Fruit fly (Drosophila melanogaster) whole organism, embryonic: ENCODE measurements around the gene CG7724.

Experiments used
- BEAF-32 ChIP-seq: fragments of 200-800 bp; sonication (Bioruptor generic); optimal IDR thresholded peaks from 3 replicates; lab custom pipeline; 2017; ENCODE audit warnings: missing biosample characterization, missing genetic modification characterization, mild to moderate bottlenecking, moderate library complexity, missing genetic modification reagents
- Bgb ChIP-seq: fragments of 200-800 bp; sonication (Bioruptor generic); IDR thresholded peaks from 2 replicates; pipeline ENCODE4 v1.3.6; 2022; ENCODE audit warnings: missing biosample characterization, missing genetic modification characterization; ENCODE audit not compliant: partially characterized antibody
- BtbVII ChIP-seq: fragments of 200-800 bp; sonication (Bioruptor generic); optimal IDR thresholded peaks from 3 replicates; lab custom pipeline; 2017; ENCODE audit warnings: missing biosample characterization, mild to moderate bottlenecking, missing genetic modification characterization
- CG10147 ChIP-seq: fragments of 200-800 bp; sonication (Bioruptor generic); optimal IDR thresholded peaks from 2 replicates; lab custom pipeline; 2019; ENCODE audit warnings: missing biosample characterization, mild to moderate bottlenecking, missing genetic modification characterization, moderate library complexity
- CG10321 ChIP-seq: fragments of 200-800 bp; sonication (Bioruptor generic); IDR thresholded peaks from 2 replicates; pipeline ENCODE4 v1.3.6; 2022; ENCODE audit warnings: missing biosample characterization, missing genetic modification characterization
- CG10462 ChIP-seq: fragments of 200-800 bp; sonication (Bioruptor generic); optimal IDR thresholded peaks from 2 replicates; lab custom pipeline; 2016; ENCODE audit warnings: missing biosample characterization, missing genetic modification characterization
- CG10543 ChIP-seq: fragments of 200-800 bp; sonication (Bioruptor generic); optimal IDR thresholded peaks from 3 replicates; lab custom pipeline; 2017; ENCODE audit warnings: missing biosample characterization, mild to moderate bottlenecking, missing genetic modification characterization, moderate library complexity
- CG1233 ChIP-seq: fragments of 200-800 bp; sonication (Bioruptor generic); optimal IDR thresholded peaks from 4 replicates; lab custom pipeline; 2018; ENCODE audit warnings: missing biosample characterization, mild to moderate bottlenecking, missing genetic modification characterization
- CG12391 ChIP-seq: fragments of 200-800 bp; sonication (Bioruptor generic); optimal IDR thresholded peaks from 3 replicates; lab custom pipeline; 2018; ENCODE audit warnings: missing biosample characterization, mild to moderate bottlenecking, missing genetic modification characterization, moderate library complexity
- CG15269 ChIP-seq: fragments of 200-800 bp; sonication (Bioruptor generic); optimal IDR thresholded peaks from 2 replicates; lab custom pipeline; 2018; ENCODE audit warnings: missing biosample characterization, mild to moderate bottlenecking, missing genetic modification characterization, moderate library complexity
- CG15696 ChIP-seq: fragments of 200-800 bp; sonication (Bioruptor generic); optimal IDR thresholded peaks from 2 replicates; lab custom pipeline; 2019; ENCODE audit warnings: missing biosample characterization, mild to moderate bottlenecking, missing genetic modification characterization, moderate library complexity
- CG1603 ChIP-seq: fragments of 200-800 bp; sonication (Bioruptor generic); optimal IDR thresholded peaks from 2 replicates; lab custom pipeline; 2019; ENCODE audit warnings: missing biosample characterization, mild to moderate bottlenecking, missing genetic modification characterization, moderate library complexity
- CG17912 ChIP-seq: fragments of 200-800 bp; sonication (Bioruptor generic); optimal IDR thresholded peaks from 2 replicates; lab custom pipeline; 2018; ENCODE audit warnings: missing biosample characterization, mild to moderate bottlenecking, missing genetic modification characterization
- CG2129 ChIP-seq: fragments of 200-800 bp; sonication (Bioruptor generic); IDR thresholded peaks from 2 replicates; pipeline ENCODE4 v1.3.6; 2022; ENCODE audit warnings: missing biosample characterization, missing genetic modification characterization; ENCODE audit not compliant: partially characterized antibody
- CG2678 ChIP-seq: fragments of 200-800 bp; sonication (Bioruptor generic); optimal IDR thresholded peaks from 3 replicates; lab custom pipeline; 2019; ENCODE audit warnings: missing biosample characterization, mild to moderate bottlenecking, missing genetic modification characterization, moderate library complexity
- CG31365 ChIP-seq: fragments of 200-800 bp; sonication (Bioruptor generic); optimal IDR thresholded peaks from 2 replicates; lab custom pipeline; 2018; ENCODE audit warnings: missing biosample characterization, mild to moderate bottlenecking, missing genetic modification characterization
- CG4617 ChIP-seq: fragments of 200-800 bp; sonication (Bioruptor generic); optimal IDR thresholded peaks from 3 replicates; lab custom pipeline; 2016; ENCODE audit warnings: missing biosample characterization, missing genetic modification characterization, borderline replicate concordance
- CG6683 ChIP-seq: fragments of 200-800 bp; sonication (Bioruptor generic); optimal IDR thresholded peaks from 2 replicates; lab custom pipeline; 2017; ENCODE audit warnings: missing biosample characterization, mild to moderate bottlenecking, missing genetic modification characterization, missing genetic modification reagents
- CG7786 ChIP-seq: fragments of 200-800 bp; sonication (Bioruptor generic); optimal IDR thresholded peaks from 2 replicates; lab custom pipeline; 2016; ENCODE audit warnings: missing biosample characterization, missing genetic modification characterization
- CG8478 ChIP-seq: fragments of >200 bp; optimal IDR thresholded peaks from 2 replicates; lab custom pipeline; 2018
- CG8944 ChIP-seq: fragments of 200-800 bp; sonication (Bioruptor generic); optimal IDR thresholded peaks from 3 replicates; lab custom pipeline; 2016; ENCODE audit warnings: missing biosample characterization, missing genetic modification characterization
- CG9215 ChIP-seq: fragments of 200-800 bp; sonication (Bioruptor generic); IDR thresholded peaks from 2 replicates; pipeline ENCODE4 v1.3.6; 2022; ENCODE audit warnings: missing biosample characterization, missing genetic modification characterization
- CG9817 ChIP-seq: fragments of 200-800 bp; sonication (Bioruptor generic); optimal IDR thresholded peaks from 2 replicates; lab custom pipeline; 2018; ENCODE audit warnings: missing biosample characterization, mild to moderate bottlenecking, missing genetic modification characterization, moderate library complexity
- CoRest ChIP-seq: fragments of 200-800 bp; sonication (Bioruptor generic); optimal IDR thresholded peaks from 3 replicates; lab custom pipeline; 2018; ENCODE audit warnings: missing biosample characterization, mild to moderate bottlenecking, missing genetic modification characterization, moderate library complexity
- CrebB ChIP-seq: fragments of 200-800 bp; sonication (Bioruptor generic); optimal IDR thresholded peaks from 3 replicates; lab custom pipeline; 2018; ENCODE audit warnings: missing biosample characterization, mild to moderate bottlenecking, missing genetic modification characterization
- Dek ChIP-seq: fragments of 200-800 bp; sonication (Bioruptor generic); optimal IDR thresholded peaks from 3 replicates; lab custom pipeline; 2019; ENCODE audit warnings: missing biosample characterization, mild to moderate bottlenecking, missing genetic modification characterization, moderate library complexity
- Doc2 ChIP-seq: fragments of 200-800 bp; sonication (Bioruptor generic); IDR thresholded peaks from 2 replicates; pipeline ENCODE4 v1.3.6; 2022; ENCODE audit warnings: missing biosample characterization, missing genetic modification characterization
- Fer2 ChIP-seq: fragments of 200-800 bp; sonication (Bioruptor generic); optimal IDR thresholded peaks from 2 replicates; lab custom pipeline; 2018; ENCODE audit warnings: missing biosample characterization, mild to moderate bottlenecking, missing genetic modification characterization, moderate library complexity
- Hr39 ChIP-seq: fragments of >200 bp; optimal IDR thresholded peaks from 2 replicates; lab custom pipeline; 2017
- Meics ChIP-seq: fragments of 200-800 bp; sonication (Bioruptor generic); optimal IDR thresholded peaks from 2 replicates; lab custom pipeline; 2017; ENCODE audit warnings: missing biosample characterization, mild to moderate bottlenecking, missing genetic modification characterization
- Myb ChIP-seq: fragments of 200-800 bp; sonication (Bioruptor generic); optimal IDR thresholded peaks from 2 replicates; lab custom pipeline; 2016; ENCODE audit warnings: missing biosample characterization, missing genetic modification characterization
- Side ChIP-seq: fragments of 200-800 bp; sonication (Bioruptor generic); optimal IDR thresholded peaks from 2 replicates; lab custom pipeline; 2016; ENCODE audit warnings: missing biosample characterization, missing genetic modification characterization
- Taf1 ChIP-seq: fragments of 200-800 bp; sonication (Bioruptor generic); IDR thresholded peaks from 2 replicates; pipeline ENCODE4 v1.3.6; 2022; ENCODE audit warnings: missing biosample characterization, missing genetic modification characterization
- chinmo ChIP-seq: fragments of 200-800 bp; sonication (Bioruptor generic); IDR thresholded peaks from 4 replicates; pipeline ENCODE4 v1.3.6; 2022; ENCODE audit warnings: missing biosample characterization, missing genetic modification characterization; ENCODE audit not compliant: partially characterized antibody
- chn ChIP-seq: fragments of 200-800 bp; sonication (Bioruptor generic); optimal IDR thresholded peaks from 2 replicates; lab custom pipeline; 2016; ENCODE audit warnings: missing biosample characterization, missing genetic modification characterization
- ci ChIP-seq: fragments of 200-800 bp; sonication (Bioruptor generic); IDR thresholded peaks from 3 replicates; pipeline ENCODE4 v1.3.6; 2022; ENCODE audit warnings: missing biosample characterization, missing genetic modification characterization
- ewg ChIP-seq: fragments of 200-800 bp; sonication (Bioruptor generic); optimal IDR thresholded peaks from 3 replicates; lab custom pipeline; 2017; ENCODE audit warnings: mild to moderate bottlenecking, missing biosample characterization, missing genetic modification reagents, missing genetic modification characterization
- exex ChIP-seq: fragments of 200-800 bp; sonication (Bioruptor generic); optimal IDR thresholded peaks from 4 replicates; lab custom pipeline; 2018; ENCODE audit warnings: missing biosample characterization, mild to moderate bottlenecking, missing genetic modification characterization, moderate library complexity
- grau ChIP-seq: fragments of 200-800 bp; optimal IDR thresholded peaks from 3 replicates; lab custom pipeline; 2019; ENCODE audit warnings: missing biosample characterization, mild to moderate bottlenecking, missing genetic modification characterization, moderate library complexity
- jing ChIP-seq: fragments of 200-800 bp; sonication (Bioruptor generic); optimal IDR thresholded peaks from 2 replicates; lab custom pipeline; 2018; ENCODE audit warnings: missing biosample characterization, mild to moderate bottlenecking, missing genetic modification characterization
- lab ChIP-seq: fragments of 200-800 bp; sonication (Bioruptor generic); optimal IDR thresholded peaks from 3 replicates; lab custom pipeline; 2017; ENCODE audit warnings: missing biosample characterization, missing genetic modification characterization, mild to moderate bottlenecking, moderate library complexity, missing genetic modification reagents
- nmo ChIP-seq: fragments of 200-800 bp; sonication (Bioruptor generic); optimal IDR thresholded peaks from 2 replicates; lab custom pipeline; 2018; ENCODE audit warnings: missing biosample characterization, mild to moderate bottlenecking, missing genetic modification characterization, moderate library complexity
- pfk ChIP-seq: fragments of 200-800 bp; sonication (Bioruptor generic); optimal IDR thresholded peaks from 2 replicates; lab custom pipeline; 2018; ENCODE audit warnings: missing biosample characterization, mild to moderate bottlenecking, missing genetic modification characterization, moderate library complexity
- pita ChIP-seq: fragments of 200-800 bp; sonication (Bioruptor generic); optimal IDR thresholded peaks from 2 replicates; lab custom pipeline; 2017; ENCODE audit warnings: missing biosample characterization, mild to moderate bottlenecking, missing genetic modification characterization
- salm ChIP-seq: fragments of 200-800 bp; sonication (Bioruptor generic); optimal IDR thresholded peaks from 2 replicates; lab custom pipeline; 2018; ENCODE audit warnings: missing biosample characterization, mild to moderate bottlenecking, missing genetic modification characterization
- sd ChIP-seq: fragments of 200-800 bp; sonication (Bioruptor generic); optimal IDR thresholded peaks from 3 replicates; lab custom pipeline; 2018; ENCODE audit warnings: missing biosample characterization, mild to moderate bottlenecking, missing genetic modification characterization, moderate library complexity
- sens ChIP-seq: fragments of 200-800 bp; sonication (Bioruptor generic); peaks from one replicate; lab custom pipeline; 2016; ENCODE audit warnings: missing biosample characterization, missing genetic modification characterization
- sima ChIP-seq: fragments of 200-800 bp; sonication (Bioruptor generic); optimal IDR thresholded peaks from 2 replicates; lab custom pipeline; 2016; ENCODE audit warnings: missing biosample characterization, missing genetic modification characterization
- tgo ChIP-seq: fragments of 200-800 bp; sonication (Bioruptor generic); IDR thresholded peaks from 3 replicates; pipeline ENCODE4 v1.3.6; 2022; ENCODE audit warnings: missing biosample characterization, missing genetic modification characterization
- vvl ChIP-seq: fragments of 200-800 bp; sonication (Bioruptor generic); IDR thresholded peaks from 2 replicates; pipeline ENCODE4 v1.3.6; 2022; ENCODE audit warnings: missing biosample characterization, missing genetic modification characterization
- wor ChIP-seq: fragments of 200-800 bp; sonication (Bioruptor generic); IDR thresholded peaks from 2 replicates; pipeline ENCODE4 v1.3.6; 2022; ENCODE audit warnings: missing biosample characterization, missing genetic modification characterization

The CG7724 gene

DNA sequence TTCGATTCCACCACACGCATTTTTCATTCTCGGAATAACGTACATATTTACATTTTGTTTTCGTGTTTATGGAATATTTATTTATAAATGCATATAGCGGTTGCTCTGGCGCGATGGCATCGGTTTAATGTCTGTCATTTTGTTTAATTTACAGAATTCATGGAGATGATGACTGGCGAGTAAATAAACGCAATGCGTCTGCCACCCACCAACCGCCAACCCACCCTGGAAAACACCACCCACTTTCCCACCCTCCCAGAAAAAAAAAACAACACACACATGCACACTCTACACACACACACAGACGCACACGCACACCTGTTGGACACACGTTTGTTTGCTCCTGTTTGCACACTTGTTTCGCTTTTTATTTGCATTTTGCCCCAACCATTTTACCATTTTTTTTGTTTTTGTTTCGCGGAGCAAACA is 7.6 kb upstream of the CG7724 start (continued):
- no peak for TF ChIP-seq sima (GFP tag; lab: Kevin White, UChicago)
- TF ChIP-seq Doc2 = no peak
- TF ChIP-seq CG31365 (tag; lab: Kevin White, UChicago) = peak; percentile 22
- TF ChIP-seq CG10543 (GFP tag; lab: Kevin White, UChicago) = peak; percentile 33
- peak; percentile 68; the same call in 2 of the 3 replicates for TF ChIP-seq ci
- TF ChIP-seq Bgb (GFP tag; lab: Robert Waterston, UW) = 0 out of 2 replicates have a peak, but pooled peaks have one; percentile 33
- no peak for TF ChIP-seq CG6683
- TF ChIP-seq nmo = peak; percentile 5
- no peak for TF ChIP-seq tgo (GFP tag; lab: Robert Waterston, UW)
- no peak for TF ChIP-seq wor (GFP tag; lab: Robert Waterston, UW)
- no peak for TF ChIP-seq Myb (GFP tag; lab: Kevin White, UChicago)
- no peak for TF ChIP-seq chn (GFP tag; lab: Kevin White, UChicago)
- TF ChIP-seq lab = peak; percentile 56
- peak; percentile 46; the same call in 1 of the 2 replicates for TF ChIP-seq vvl (GFP tag; lab: Robert Waterston, UW)
- no peak for TF ChIP-seq pfk (GFP tag; lab: Kevin White, UChicago)
- TF ChIP-seq ewg (GFP tag; lab: Kevin White, UChicago) = no peak
- no peak for TF ChIP-seq CG8944 (GFP tag; lab: Kevin White, UChicago)
- peak; percentile 37 for TF ChIP-seq CrebB (tag; lab: Kevin White, UChicago)
- TF ChIP-seq CG2678 (tag; lab: Kevin White, UChicago) = peak; percentile 50
- TF ChIP-seq Taf1 (GFP tag; lab: Robert Waterston, UW) = no peak
- TF ChIP-seq CoRest = no peak
- no peak for TF ChIP-seq CG2129 (GFP tag; lab: Robert Waterston, UW)
- peak; percentile 12 for TF ChIP-seq CG12391
- no peak for TF ChIP-seq Dek (tag; lab: Kevin White, UChicago)
- TF ChIP-seq CG9817 (tag; lab: Kevin White, UChicago) = no peak
- TF ChIP-seq BtbVII (GFP tag; lab: Kevin White, UChicago) = no peak
- TF ChIP-seq sd (tag; lab: Kevin White, UChicago) = peak; percentile 60
- peak; percentile 6 for TF ChIP-seq grau
- no peak for TF ChIP-seq CG8478
- no peak for TF ChIP-seq CG17912 (GFP tag; lab: Kevin White, UChicago)
- TF ChIP-seq exex (tag; lab: Kevin White, UChicago) = no peak
- no peak for TF ChIP-seq BEAF-32 (GFP tag; lab: Kevin White, UChicago)
- no peak for TF ChIP-seq pita
- peak; percentile 9 for TF ChIP-seq CG15696 (tag; lab: Kevin White, UChicago)
- peak; percentile 51 for TF ChIP-seq salm
- TF ChIP-seq chinmo = no peak
- no peak for TF ChIP-seq Meics (GFP tag; lab: Kevin White, UChicago)
- peak; percentile 67 for TF ChIP-seq sens (GFP tag; lab: Kevin White, UChicago)
- TF ChIP-seq Fer2 (tag; lab: Kevin White, UChicago) = no peak
- peak; percentile 44 for TF ChIP-seq CG1603
- no peak for TF ChIP-seq CG15269
- TF ChIP-seq Hr39 = no peak
- TF ChIP-seq CG10147 (GFP tag; lab: Kevin White, UChicago) = no peak
- TF ChIP-seq jing = no peak
- no peak for TF ChIP-seq CG9215 (GFP tag; lab: Robert Waterston, UW)
- no peak for TF ChIP-seq CG10462
- no peak for TF ChIP-seq CG4617
- TF ChIP-seq CG7786 (GFP tag; lab: Kevin White, UChicago) = no peak
- TF ChIP-seq CG10321 (GFP tag; lab: Robert Waterston, UW) = no peak
- TF ChIP-seq CG1233 = no peak
- TF ChIP-seq Side (GFP tag; lab: Kevin White, UChicago) = no peak
